Worm (Caenorhabditis elegans) whole organism, L4 larva: ENCODE data around the gene EEED8.12.

ENCODE experiments used
- F49E8.2 ChIP-seq: sonication (generic microtip); optimal IDR thresholded peaks from 2 replicates; lab custom pipeline; 2016; ENCODE audit warnings: missing compliant biosample characterization, mild to moderate bottlenecking, missing genetic modification characterization, borderline replicate concordance
- T20F7.1 ChIP-seq: fragments of 200-800 bp; sonication (Bioruptor generic); optimal IDR thresholded peaks from 2 replicates; lab custom pipeline; 2018; ENCODE audit warnings: mild to moderate bottlenecking, missing genetic modification characterization, missing compliant biosample characterization
- Y48G9A.11 ChIP-seq: fragments of 200-800 bp; sonication (Bioruptor generic); IDR thresholded peaks from 2 replicates; pipeline ENCODE4 v1.3.6; 2022; ENCODE audit warnings: missing genetic modification reagents, missing genetic modification characterization, missing compliant biosample characterization
- ZK337.2 ChIP-seq: fragments of 200-800 bp; sonication (Bioruptor generic); IDR thresholded peaks from 2 replicates; pipeline ENCODE4 v1.3.6; 2022; ENCODE audit warnings: missing genetic modification reagents, missing genetic modification characterization, missing compliant biosample characterization
- aha-1 ChIP-seq: fragments of 150-350 bp; peaks from one replicate; lab custom pipeline; 2014; ENCODE audit warnings: missing biosample characterization, missing genetic modification characterization
- attf-4 ChIP-seq: sonication (generic microtip); optimal IDR thresholded peaks from 3 replicates; lab custom pipeline; 2017; ENCODE audit warnings: missing biosample characterization, missing genetic modification characterization
- ceh-20 ChIP-seq: fragments of 200-800 bp; sonication (Bioruptor generic); IDR thresholded peaks from 2 replicates; pipeline ENCODE4 v1.3.6; 2022; ENCODE audit warnings: missing genetic modification reagents, missing genetic modification characterization, missing compliant biosample characterization
- ceh-28 ChIP-seq: fragments of 150-350 bp; optimal IDR thresholded peaks from 2 replicates; lab custom pipeline; 2014; ENCODE audit warnings: missing biosample characterization, missing genetic modification reagents, missing genetic modification characterization
- cey-2 ChIP-seq: sonication (generic microtip); optimal IDR thresholded peaks from 3 replicates; lab custom pipeline; 2017; ENCODE audit warnings: missing genetic modification characterization, mild to moderate bottlenecking, missing compliant biosample characterization, antibody characterized with exemption, borderline replicate concordance; ENCODE audit not compliant: insufficient read depth
- daf-16 ChIP-seq, 3 experiments: sonication (generic microtip); optimal IDR thresholded peaks; 2 replicates each; lab custom pipeline; 2016 to 2017; ENCODE audit warnings: missing genetic modification characterization in 3 of 3, missing genetic modification reagents in 3 of 3, mild to moderate bottlenecking in 2 of 3, missing compliant biosample characterization in 2 of 3, missing biosample characterization in 1 of 3, moderate library complexity in 1 of 3
- daf-19 ChIP-seq: fragments of 200-800 bp; sonication (Bioruptor generic); conservative IDR thresholded peaks from 2 replicates; pipeline ENCODE4 v1.3.6; 2022; ENCODE audit warnings: missing genetic modification characterization, missing compliant biosample characterization
- daf-8 ChIP-seq: fragments of 200-800 bp; sonication (Bioruptor generic); IDR thresholded peaks from 2 replicates; pipeline ENCODE4 v1.3.6; 2022; ENCODE audit warnings: missing genetic modification characterization, missing compliant biosample characterization
- dmd-8 ChIP-seq: fragments of 200-800 bp; sonication (Bioruptor generic); IDR thresholded peaks from 2 replicates; pipeline ENCODE4 v1.3.6; 2022; ENCODE audit warnings: missing genetic modification characterization, missing compliant biosample characterization
- egl-43 ChIP-seq: fragments of 200-800 bp; sonication (Bioruptor generic); IDR thresholded peaks from 2 replicates; pipeline ENCODE4 v1.3.6; 2022; ENCODE audit warnings: missing genetic modification reagents, missing genetic modification characterization, missing compliant biosample characterization
- fos-1 ChIP-seq: fragments of 150-350 bp; optimal IDR thresholded peaks from 2 replicates; lab custom pipeline; 2014; ENCODE audit warnings: missing biosample characterization, missing genetic modification characterization
- gei-8 ChIP-seq: fragments of 200-800 bp; sonication (Bioruptor generic); optimal IDR thresholded peaks from 2 replicates; lab custom pipeline; 2018; ENCODE audit warnings: mild to moderate bottlenecking, missing genetic modification characterization, missing compliant biosample characterization
- hif-1 ChIP-seq, 2 experiments: sonication (generic microtip); optimal IDR thresholded peaks; 2 replicates each; lab custom pipeline; 2016 to 2017; ENCODE audit warnings: missing compliant biosample characterization in 2 of 2, missing genetic modification characterization in 2 of 2, missing genetic modification reagents in 2 of 2, missing genotype in 2 of 2, mild to moderate bottlenecking in 1 of 2
- hlh-11 ChIP-seq: fragments of 200-800 bp; sonication (Bioruptor generic); optimal IDR thresholded peaks from 2 replicates; lab custom pipeline; 2018; ENCODE audit warnings: mild to moderate bottlenecking, missing genetic modification characterization, missing compliant biosample characterization
- hlh-30 ChIP-seq: sonication (generic microtip); optimal IDR thresholded peaks from 2 replicates; lab custom pipeline; 2017; ENCODE audit warnings: antibody characterized with exemption, mild to moderate bottlenecking, missing genetic modification characterization, missing compliant biosample characterization; ENCODE audit not compliant: insufficient read depth
- hmg-1.1 ChIP-seq: fragments of 200-800 bp; sonication (Bioruptor generic); IDR thresholded peaks from 2 replicates; pipeline ENCODE4 v1.3.6; 2022; ENCODE audit warnings: missing genetic modification reagents, missing genetic modification characterization, missing compliant biosample characterization
- lim-7 ChIP-seq: fragments of 200-800 bp; sonication (Bioruptor generic); IDR thresholded peaks from 2 replicates; pipeline ENCODE4 v1.3.6; 2022; ENCODE audit warnings: missing genetic modification characterization, missing compliant biosample characterization
- lin-38 ChIP-seq: fragments of 200-800 bp; sonication (Bioruptor generic); IDR thresholded peaks from 2 replicates; pipeline ENCODE4 v1.3.6; 2022; ENCODE audit warnings: missing genetic modification reagents, missing genetic modification characterization, missing compliant biosample characterization
- lin-39 ChIP-seq: fragments of 150-350 bp; optimal IDR thresholded peaks from 2 replicates; lab custom pipeline; 2014; ENCODE audit warnings: missing biosample characterization, missing genetic modification reagents, missing genetic modification characterization
- lsy-2 ChIP-seq, 2 experiments: fragments of 150-350 bp in 1 of 2; sonication (generic microtip) in 1 of 2; optimal IDR thresholded peaks; 2 replicates each; lab custom pipeline; 2014 to 2017; ENCODE audit warnings: missing biosample characterization in 2 of 2, missing genetic modification characterization in 2 of 2
- mep-1 ChIP-seq: fragments of 150-350 bp; sonication (generic microtip); optimal IDR thresholded peaks from 3 replicates; lab custom pipeline; 2014; ENCODE audit warnings: missing biosample characterization, missing genetic modification characterization
- mxl-3 ChIP-seq: fragments of 200-800 bp; sonication (Bioruptor generic); optimal IDR thresholded peaks from 2 replicates; lab custom pipeline; 2018; ENCODE audit warnings: mild to moderate bottlenecking, missing genetic modification characterization, missing compliant biosample characterization
- nhr-28 ChIP-seq: fragments of 150-350 bp; optimal IDR thresholded peaks from 2 replicates; lab custom pipeline; 2014; ENCODE audit warnings: missing biosample characterization, missing genetic modification characterization
- nhr-48 ChIP-seq: sonication (generic microtip); optimal IDR thresholded peaks from 2 replicates; lab custom pipeline; 2016; ENCODE audit warnings: mild to moderate bottlenecking, missing genetic modification characterization, missing compliant biosample characterization
- nhr-6 ChIP-seq: fragments of 150-350 bp; optimal IDR thresholded peaks from 2 replicates; lab custom pipeline; 2014; ENCODE audit warnings: missing biosample characterization, missing genetic modification characterization
- nhr-76 ChIP-seq: fragments of 150-350 bp; optimal IDR thresholded peaks from 2 replicates; lab custom pipeline; 2014; ENCODE audit warnings: missing biosample characterization, missing genetic modification characterization
- pqm-1 ChIP-seq: sonication (generic microtip); optimal IDR thresholded peaks from 2 replicates; lab custom pipeline; 2017; ENCODE audit warnings: missing biosample characterization, missing genetic modification characterization
- spr-1 ChIP-seq: sonication (generic microtip); optimal IDR thresholded peaks from 2 replicates; lab custom pipeline; 2016; ENCODE audit warnings: mild to moderate bottlenecking, missing genetic modification characterization, missing compliant biosample characterization
- spr-3 ChIP-seq: fragments of 200-800 bp; sonication (Bioruptor generic); optimal IDR thresholded peaks from 2 replicates; lab custom pipeline; 2018; ENCODE audit warnings: mild to moderate bottlenecking, missing genetic modification characterization, missing compliant biosample characterization
- unc-130 ChIP-seq: sonication (generic microtip); optimal IDR thresholded peaks from 2 replicates; lab custom pipeline; 2016; ENCODE audit warnings: missing genetic modification reagents, missing genetic modification characterization, missing compliant biosample characterization
- unc-62 ChIP-seq, 3 experiments: fragments of 150-350 bp in 1 of 3; sonication (generic microtip); optimal IDR thresholded peaks in 2 of 3; peaks in 1 of 3; 1 replicate in 1 of 3; 2 replicates in 2 of 3; lab custom pipeline; 2014 to 2017; ENCODE audit warnings: missing biosample characterization in 3 of 3, missing genetic modification characterization in 3 of 3, missing genetic modification reagents in 3 of 3, missing genotype in 1 of 3
- ztf-11 ChIP-seq: fragments of 150-350 bp; optimal IDR thresholded peaks from 2 replicates; lab custom pipeline; 2014; ENCODE audit warnings: missing biosample characterization, missing genetic modification characterization

EEED8.12 gene

ce11 chrII:5379614-5380077, 29.2 kb downstream of the EEED8.12 start, which contains the start of gene pkc-3 (continued):
- TF ChIP-seq mep-1 (tag; lab: Kevin White, UChicago) (peak; percentile 86), attf-4 (no peak), lsy-2 (tag; optimal IDR thresholded peaks at IDR 0.05; lab: Kevin White, UChicago) (peak; percentile 40 to 74), daf-19 (GFP tag; lab: Robert Waterston, UW) (no peak), hif-1 (tag; optimal IDR thresholded peaks at IDR 0.05; lab: Kevin White, UChicago) (peak; percentile 22), nhr-6 (tag; lab: Kevin White, UChicago) (peak; percentile 93), ceh-28 (tag; lab: Kevin White, UChicago) (no peak), dmd-8 (0 out of 2 replicates have a peak, but pooled peaks have one; percentile 52), mxl-3 (GFP tag; lab: Kevin White, UChicago) (peak; percentile 86), ceh-20 (GFP tag; lab: Robert Waterston, UW) (no peak), daf-8 (no peak), ztf-11 (tag; lab: Kevin White, UChicago) (no peak), gei-8 (GFP tag; lab: Kevin White, UChicago) (peak; percentile 77), fos-1 (tag; lab: Kevin White, UChicago) (no peak), nhr-48 (tag; lab: Kevin White, UChicago) (no peak)

DNA sequence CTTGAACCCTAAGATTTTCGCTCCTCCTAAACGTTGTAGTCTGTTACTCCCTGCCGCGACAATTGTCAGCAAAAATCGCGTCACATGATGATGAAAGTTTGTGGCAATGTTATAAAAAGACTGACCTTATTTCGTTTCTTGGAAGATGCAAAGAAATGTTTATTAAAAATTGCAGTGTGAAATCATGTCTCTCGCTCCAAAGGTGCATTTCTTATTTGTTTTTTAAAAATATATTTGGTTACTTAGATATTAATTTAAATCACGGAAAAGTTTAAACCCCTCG, 30.6 kb downstream of the EEED8.12 start:
- no peak for TF ChIP-seq pqm-1 (tag; lab: Kevin White, UChicago)
- TF ChIP-seq hlh-30 (tag; lab: Kevin White, UChicago) = peak; percentile 50
- TF ChIP-seq unc-62 (GFP tag; optimal IDR thresholded peaks at IDR 0.05 in 1 of 2; lab: Kevin White, UChicago) = peak in 1 of 2 experiments; percentile 49
- no peak for TF ChIP-seq unc-62 (tag; optimal IDR thresholded peaks at IDR 0.05; lab: Kevin White, UChicago)
- TF ChIP-seq hlh-11 = peak; percentile 1
- peak in 1 of 2 experiments; percentile 11 for TF ChIP-seq lsy-2 (tag; optimal IDR thresholded peaks at IDR 0.05; lab: Kevin White, UChicago)
- TF ChIP-seq hmg-1.1 (GFP tag; lab: Robert Waterston, UW) = no peak
- TF ChIP-seq nhr-28 (tag; lab: Kevin White, UChicago) = peak; percentile 44

DNA sequence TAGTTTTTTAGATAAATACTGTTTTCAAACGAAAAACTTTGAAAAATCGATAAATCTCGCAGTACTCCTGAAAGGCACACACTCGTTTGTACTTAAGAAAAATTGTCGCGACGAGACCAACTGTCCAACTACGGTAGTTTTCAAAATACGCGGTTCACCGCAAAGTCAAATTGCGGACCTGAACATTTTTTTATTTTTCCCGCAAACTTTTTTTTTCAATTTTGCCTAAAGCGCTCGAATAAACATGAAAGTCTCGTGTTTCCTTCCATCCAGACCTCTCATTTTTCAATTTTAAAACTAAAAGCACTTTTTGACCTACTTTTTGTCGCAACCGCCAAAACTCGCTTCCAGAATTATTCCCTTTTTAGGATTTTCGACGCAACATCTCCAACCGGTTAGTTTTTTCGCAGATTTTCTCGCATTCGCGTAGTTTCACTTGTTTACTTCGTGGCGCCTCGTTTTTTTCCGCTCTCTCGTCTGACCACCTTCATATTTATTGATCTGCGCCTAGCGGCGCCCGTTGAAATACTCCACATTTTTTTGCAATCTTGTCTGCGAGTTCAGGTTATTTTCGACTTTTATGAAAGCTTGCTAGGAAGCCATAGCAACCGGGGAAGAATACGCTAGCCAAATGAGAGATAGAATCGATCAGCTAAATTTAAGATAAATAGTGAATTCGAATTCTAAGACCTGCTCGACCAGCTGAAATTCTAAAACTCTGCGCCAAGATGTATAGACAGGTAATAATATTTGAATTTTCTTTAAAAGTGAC, 31.2 kb downstream of the EEED8.12 start, which contains the start of gene prdx-2:
TSS of gene prdx-2 (plus strand) at position 729 of the 772 bp plus-strand sequence.
- TF ChIP-seq Y48G9A.11 (GFP tag; lab: Robert Waterston, UW) = peak; percentile 58; the same call in 1 of the 2 replicates
- TF ChIP-seq lin-38 (GFP tag; lab: Robert Waterston, UW) = peak; percentile 58; the same call in 1 of the 2 replicates
- no peak for TF ChIP-seq attf-4
- TF ChIP-seq lim-7 (GFP tag; lab: Robert Waterston, UW) = no peak
- peak; percentile 18 for TF ChIP-seq F49E8.2 (tag; lab: Kevin White, UChicago)
- TF ChIP-seq spr-3 = no peak
- TF ChIP-seq hmg-1.1 (GFP tag; lab: Robert Waterston, UW) = 0 out of 2 replicates have a peak, but pooled peaks have one; percentile 30
- no peak for TF ChIP-seq T20F7.1
- TF ChIP-seq daf-16 (GFP tag; optimal IDR thresholded peaks at IDR 0.05; lab: Kevin White, UChicago) = no peak
- TF ChIP-seq daf-16 (tag; optimal IDR thresholded peaks at IDR 0.05; lab: Kevin White, UChicago) = peak; percentile 32
- no peak for TF ChIP-seq hlh-30 (tag; lab: Kevin White, UChicago)
- no peak for TF ChIP-seq nhr-76 (tag; lab: Kevin White, UChicago)
- TF ChIP-seq unc-130 (GFP tag; lab: Kevin White, UChicago) = peak; percentile 56
- TF ChIP-seq cey-2 = no peak
- peak in 1 of 2 experiments; percentile 98 for TF ChIP-seq unc-62 (GFP tag; optimal IDR thresholded peaks at IDR 0.05 in 1 of 2; lab: Kevin White, UChicago)
- no peak for TF ChIP-seq unc-62 (tag; optimal IDR thresholded peaks at IDR 0.05; lab: Kevin White, UChicago)
- no peak for TF ChIP-seq ZK337.2 (GFP tag; lab: Robert Waterston, UW)
- no peak for TF ChIP-seq egl-43 (GFP tag; lab: Robert Waterston, UW)
- TF ChIP-seq lsy-2 (tag; optimal IDR thresholded peaks at IDR 0.05; lab: Kevin White, UChicago) = peak in 1 of 2 experiments; percentile 45
- no peak for TF ChIP-seq spr-1 (tag; lab: Kevin White, UChicago)
- peak; percentile 22 for TF ChIP-seq aha-1 (tag; lab: Kevin White, UChicago)
- TF ChIP-seq lin-39 = no peak
